Worm (Caenorhabditis elegans): Measurements from ENCODE around the gene Y66D12A.10.

DNA sequence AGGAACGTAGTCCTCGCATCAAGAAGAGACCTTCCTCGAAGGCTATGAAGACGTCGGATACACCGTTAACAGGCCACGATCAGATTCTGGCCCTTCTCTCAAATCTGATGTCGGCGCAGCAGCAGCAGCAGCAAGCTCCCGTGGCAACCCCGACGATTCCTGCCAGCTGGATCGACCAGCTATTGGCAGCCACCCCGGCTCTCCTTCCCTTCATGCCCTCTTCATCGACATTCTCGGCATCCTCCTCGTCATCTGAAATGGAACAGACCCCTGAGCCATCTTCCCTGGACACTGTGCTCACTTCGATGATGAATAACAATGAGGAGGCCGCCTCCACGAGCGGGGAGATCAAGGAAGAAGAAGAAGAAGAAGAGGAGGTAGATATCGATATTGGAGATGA, 4.1 kb upstream of the Y66D12A.10 start:
- TF ChIP-seq ztf-29 (GFP tag; IDR thresholded peaks at IDR 0.05) (no peak), cog-1 (tag; optimal IDR thresholded peaks at IDR 0.05) (no peak), flt-1 (GFP tag; IDR thresholded peaks at IDR 0.05) (no peak), ztf-23 (GFP tag; IDR thresholded peaks at IDR 0.05) (no peak), tab-1 (GFP tag; IDR thresholded peaks at IDR 0.05) (no peak), ref-1 (GFP tag; conservative IDR thresholded peaks at IDR 0.05) (no peak), T22C8.4 (GFP tag; IDR thresholded peaks at IDR 0.05) (no peak), klf-2 (GFP tag; conservative IDR thresholded peaks at IDR 0.05) (no peak)

Data from whole organism, midembryonic.